Fruit fly (Drosophila melanogaster) whole organism, embryonic: ENCODE data around the gene CG1024.

Source experiments
- Adf1 ChIP-seq: fragments of 200-800 bp; sonication (Bioruptor generic); IDR thresholded peaks from 2 replicates; pipeline ENCODE4 v1.3.6; 2022; ENCODE audit warnings: missing biosample characterization, missing genetic modification characterization
- CG1024 ChIP-seq: fragments of 200-800 bp; sonication (Bioruptor generic); IDR thresholded peaks from 2 replicates; pipeline ENCODE4 v1.3.6; 2022; ENCODE audit warnings: missing biosample characterization, missing genetic modification characterization
- CG10654 ChIP-seq: fragments of 200-800 bp; sonication (Bioruptor generic); optimal IDR thresholded peaks from 2 replicates; lab custom pipeline; 2016; ENCODE audit warnings: missing biosample characterization, missing genetic modification characterization
- CG10959 ChIP-seq: fragments of 200-800 bp; sonication (Bioruptor generic); IDR thresholded peaks from 2 replicates; pipeline ENCODE4 v1.3.6; 2022; ENCODE audit warnings: missing biosample characterization, missing genetic modification characterization
- CG10979 ChIP-seq: fragments of 200-800 bp; sonication (Bioruptor generic); optimal IDR thresholded peaks from 2 replicates; lab custom pipeline; 2018; ENCODE audit warnings: missing biosample characterization, mild to moderate bottlenecking, missing genetic modification characterization, moderate library complexity
- CG11093 ChIP-seq: fragments of 200-800 bp; sonication (Bioruptor generic); IDR thresholded peaks from 3 replicates; pipeline ENCODE4 v1.3.6; 2022; ENCODE audit warnings: missing biosample characterization, missing genetic modification characterization
- CG11398 ChIP-seq: fragments of 200-800 bp; sonication (Bioruptor generic); optimal IDR thresholded peaks from 2 replicates; lab custom pipeline; 2016; ENCODE audit warnings: missing biosample characterization, missing genetic modification characterization
- CG11696 ChIP-seq: fragments of 200-800 bp; sonication (Bioruptor generic); IDR thresholded peaks from 2 replicates; pipeline ENCODE4 v1.3.6; 2022; ENCODE audit warnings: missing biosample characterization, missing genetic modification characterization
- CG13624 ChIP-seq: fragments of 200-800 bp; sonication (Bioruptor generic); optimal IDR thresholded peaks from 2 replicates; lab custom pipeline; 2016; ENCODE audit warnings: missing biosample characterization, missing genetic modification characterization
- CG15479 ChIP-seq: fragments of 200-800 bp; sonication (Bioruptor generic); optimal IDR thresholded peaks from 3 replicates; lab custom pipeline; 2019; ENCODE audit warnings: missing biosample characterization, mild to moderate bottlenecking, missing genetic modification characterization, moderate library complexity
- CG15514 ChIP-seq: fragments of 200-800 bp; sonication (Bioruptor generic); optimal IDR thresholded peaks from 3 replicates; lab custom pipeline; 2017; ENCODE audit warnings: missing biosample characterization, missing genetic modification characterization, mild to moderate bottlenecking, moderate library complexity, missing genetic modification reagents
- CG1603 ChIP-seq: fragments of 200-800 bp; sonication (Bioruptor generic); optimal IDR thresholded peaks from 2 replicates; lab custom pipeline; 2019; ENCODE audit warnings: missing biosample characterization, mild to moderate bottlenecking, missing genetic modification characterization, moderate library complexity
- CG30020 ChIP-seq: fragments of 200-800 bp; optimal IDR thresholded peaks from 2 replicates; lab custom pipeline; 2019; ENCODE audit warnings: missing biosample characterization, mild to moderate bottlenecking, missing genetic modification characterization, moderate library complexity
- CG34224 ChIP-seq: fragments of 200-800 bp; sonication (Bioruptor generic); IDR thresholded peaks from 3 replicates; pipeline ENCODE4 v1.3.6; 2022; ENCODE audit warnings: missing biosample characterization, missing genetic modification characterization; ENCODE audit not compliant: partially characterized antibody
- CG6175 ChIP-seq: fragments of 200-800 bp; sonication (Bioruptor generic); IDR thresholded peaks from 3 replicates; pipeline ENCODE4 v1.3.6; 2022; ENCODE audit warnings: missing biosample characterization, missing genetic modification characterization
- CG6683 ChIP-seq: fragments of 200-800 bp; sonication (Bioruptor generic); optimal IDR thresholded peaks from 2 replicates; lab custom pipeline; 2017; ENCODE audit warnings: missing biosample characterization, mild to moderate bottlenecking, missing genetic modification characterization, missing genetic modification reagents
- CG6791 ChIP-seq: fragments of 200-800 bp; sonication (Bioruptor generic); IDR thresholded peaks from 3 replicates; pipeline ENCODE4 v1.3.6; 2022; ENCODE audit warnings: missing biosample characterization, missing genetic modification characterization; ENCODE audit not compliant: partially characterized antibody
- CG8290 ChIP-seq, 3 experiments: fragments of 200-800 bp; sonication (Bioruptor generic); optimal IDR thresholded peaks; 2 replicates each; lab custom pipeline; 2016 to 2019; ENCODE audit warnings: missing biosample characterization in 3 of 3, missing genetic modification characterization in 3 of 3, mild to moderate bottlenecking in 2 of 3, moderate library complexity in 1 of 3
- D19B ChIP-seq: fragments of 200-800 bp; sonication (Bioruptor generic); optimal IDR thresholded peaks from 2 replicates; lab custom pipeline; 2017; ENCODE audit warnings: missing biosample characterization, mild to moderate bottlenecking, missing genetic modification characterization
- Dref ChIP-seq: fragments of 200-800 bp; sonication (Bioruptor generic); IDR thresholded peaks from 2 replicates; pipeline ENCODE4 v1.3.6; 2022; ENCODE audit warnings: missing biosample characterization, missing genetic modification characterization
- Elba2 ChIP-seq: fragments of 200-800 bp; sonication (Bioruptor generic); optimal IDR thresholded peaks from 3 replicates; lab custom pipeline; 2016; ENCODE audit warnings: missing biosample characterization, missing genetic modification characterization
- Fer1 ChIP-seq: fragments of 200-800 bp; sonication (Bioruptor generic); optimal IDR thresholded peaks from 2 replicates; lab custom pipeline; 2017; ENCODE audit warnings: missing biosample characterization, mild to moderate bottlenecking, missing genetic modification characterization
- HLH54F ChIP-seq: fragments of 200-800 bp; sonication (Bioruptor generic); optimal IDR thresholded peaks from 3 replicates; lab custom pipeline; 2016; ENCODE audit warnings: missing biosample characterization, missing genetic modification characterization
- Hey ChIP-seq: fragments of 200-800 bp; sonication (Bioruptor generic); optimal IDR thresholded peaks from 3 replicates; lab custom pipeline; 2018; ENCODE audit warnings: missing biosample characterization, mild to moderate bottlenecking, missing genetic modification characterization
- HmgZ ChIP-seq: fragments of 200-800 bp; sonication (Bioruptor generic); optimal IDR thresholded peaks from 2 replicates; lab custom pipeline; 2018; ENCODE audit warnings: missing biosample characterization, mild to moderate bottlenecking, missing genetic modification characterization
- Hr78 ChIP-seq, 2 experiments: fragments of 200-800 bp in 1 of 2; fragments of >200 bp in 1 of 2; sonication (Bioruptor generic) in 1 of 2; optimal IDR thresholded peaks; 2 replicates each; lab custom pipeline; 2017 to 2019; ENCODE audit warnings: missing biosample characterization in 2 of 2, missing genetic modification characterization in 2 of 2, mild to moderate bottlenecking in 1 of 2, moderate library complexity in 1 of 2
- Jarid2 ChIP-seq: fragments of 200-800 bp; sonication (Bioruptor generic); optimal IDR thresholded peaks from 3 replicates; lab custom pipeline; 2017; ENCODE audit warnings: mild to moderate bottlenecking, missing biosample characterization, missing genetic modification reagents, missing genetic modification characterization
- Lim3 ChIP-seq: fragments of 200-800 bp; sonication (Bioruptor generic); IDR thresholded peaks from 2 replicates; pipeline ENCODE4 v1.3.6; 2022; ENCODE audit warnings: missing biosample characterization, missing genetic modification characterization
- Mad ChIP-seq: fragments of 200-800 bp; sonication (Bioruptor generic); optimal IDR thresholded peaks from 2 replicates; lab custom pipeline; 2016; ENCODE audit warnings: missing biosample characterization, missing genetic modification characterization
- NFAT ChIP-seq: fragments of 200-800 bp; sonication (Bioruptor generic); IDR thresholded peaks from 2 replicates; pipeline ENCODE4 v1.3.6; 2022; ENCODE audit warnings: missing biosample characterization, missing genetic modification characterization
- NK7.1 ChIP-seq: fragments of 200-800 bp; sonication (Bioruptor generic); optimal IDR thresholded peaks from 3 replicates; lab custom pipeline; 2016; ENCODE audit warnings: missing biosample characterization, missing genetic modification characterization
- NfI ChIP-seq: fragments of 200-800 bp; sonication (Bioruptor generic); optimal IDR thresholded peaks from 3 replicates; lab custom pipeline; 2018; ENCODE audit warnings: missing biosample characterization, mild to moderate bottlenecking, missing genetic modification characterization, moderate library complexity
- Ptx1 ChIP-seq: fragments of 200-800 bp; sonication (Bioruptor generic); IDR thresholded peaks from 2 replicates; pipeline ENCODE4 v1.3.6; 2022; ENCODE audit warnings: missing biosample characterization, missing genetic modification characterization
- Stat92E ChIP-seq, 3 experiments: fragments of >200 bp in 2 of 3; fragments of 200-800 bp in 1 of 3; sonication (Bioruptor generic) in 1 of 3; optimal IDR thresholded peaks; 2 replicates each; lab custom pipeline; 2017 to 2019; ENCODE audit warnings: missing biosample characterization in 3 of 3, missing genetic modification characterization in 3 of 3, mild to moderate bottlenecking in 1 of 3, moderate library complexity in 1 of 3
- Trl ChIP-seq, 3 experiments: fragments of >200 bp in 2 of 3; fragments of 200-800 bp in 1 of 3; sonication (Bioruptor generic) in 1 of 3; optimal IDR thresholded peaks; 2 replicates in 1 of 3; 3 replicates in 2 of 3; lab custom pipeline; 2016 to 2017; ENCODE audit warnings: missing biosample characterization in 1 of 3, missing genetic modification characterization in 1 of 3
- Vsx1 ChIP-seq: fragments of 200-800 bp; sonication (Bioruptor generic); optimal IDR thresholded peaks from 2 replicates; lab custom pipeline; 2017; ENCODE audit warnings: missing biosample characterization, mild to moderate bottlenecking, missing genetic modification characterization, missing genetic modification reagents
- ab ChIP-seq: fragments of 200-800 bp; sonication (Bioruptor generic); optimal IDR thresholded peaks from 2 replicates; lab custom pipeline; 2016; ENCODE audit warnings: missing biosample characterization, missing genetic modification characterization
- caup ChIP-seq: fragments of 200-800 bp; sonication (Bioruptor generic); optimal IDR thresholded peaks from 3 replicates; lab custom pipeline; 2017; ENCODE audit warnings: missing biosample characterization, mild to moderate bottlenecking, missing genetic modification characterization, moderate library complexity; ENCODE audit not compliant: severe bottlenecking
- chm ChIP-seq: fragments of 200-800 bp; sonication (Bioruptor generic); IDR thresholded peaks from 2 replicates; pipeline ENCODE4 v1.3.6; 2022; ENCODE audit warnings: missing biosample characterization, missing genetic modification characterization
- cwo ChIP-seq: fragments of 200-800 bp; sonication (Bioruptor generic); optimal IDR thresholded peaks from 3 replicates; lab custom pipeline; 2017; ENCODE audit warnings: missing biosample characterization, missing genetic modification characterization, mild to moderate bottlenecking, moderate library complexity, missing genetic modification reagents
- dm ChIP-seq: fragments of 200-800 bp; sonication (Bioruptor generic); optimal IDR thresholded peaks from 3 replicates; lab custom pipeline; 2016; ENCODE audit warnings: missing biosample characterization, missing genetic modification characterization
- ems ChIP-seq: fragments of 200-800 bp; sonication (Bioruptor generic); optimal IDR thresholded peaks from 3 replicates; lab custom pipeline; 2016; ENCODE audit warnings: missing biosample characterization, missing genetic modification characterization
- gsb ChIP-seq: fragments of 200-800 bp; sonication (Bioruptor generic); IDR thresholded peaks from 2 replicates; pipeline ENCODE4 v1.3.6; 2022; ENCODE audit warnings: missing biosample characterization, missing genetic modification characterization
- jing ChIP-seq: fragments of 200-800 bp; sonication (Bioruptor generic); optimal IDR thresholded peaks from 2 replicates; lab custom pipeline; 2018; ENCODE audit warnings: missing biosample characterization, mild to moderate bottlenecking, missing genetic modification characterization
- nau ChIP-seq: fragments of 200-800 bp; sonication (Bioruptor generic); optimal IDR thresholded peaks from 3 replicates; lab custom pipeline; 2017; ENCODE audit warnings: missing biosample characterization, mild to moderate bottlenecking, missing genetic modification characterization, missing genetic modification reagents
- nmo ChIP-seq: fragments of 200-800 bp; sonication (Bioruptor generic); optimal IDR thresholded peaks from 2 replicates; lab custom pipeline; 2018; ENCODE audit warnings: missing biosample characterization, mild to moderate bottlenecking, missing genetic modification characterization, moderate library complexity
- pros ChIP-seq: fragments of 200-800 bp; sonication (Bioruptor generic); optimal IDR thresholded peaks from 3 replicates; lab custom pipeline; 2019; ENCODE audit warnings: missing biosample characterization, mild to moderate bottlenecking, missing genetic modification characterization, moderate library complexity

Gene CG1024

DNA sequence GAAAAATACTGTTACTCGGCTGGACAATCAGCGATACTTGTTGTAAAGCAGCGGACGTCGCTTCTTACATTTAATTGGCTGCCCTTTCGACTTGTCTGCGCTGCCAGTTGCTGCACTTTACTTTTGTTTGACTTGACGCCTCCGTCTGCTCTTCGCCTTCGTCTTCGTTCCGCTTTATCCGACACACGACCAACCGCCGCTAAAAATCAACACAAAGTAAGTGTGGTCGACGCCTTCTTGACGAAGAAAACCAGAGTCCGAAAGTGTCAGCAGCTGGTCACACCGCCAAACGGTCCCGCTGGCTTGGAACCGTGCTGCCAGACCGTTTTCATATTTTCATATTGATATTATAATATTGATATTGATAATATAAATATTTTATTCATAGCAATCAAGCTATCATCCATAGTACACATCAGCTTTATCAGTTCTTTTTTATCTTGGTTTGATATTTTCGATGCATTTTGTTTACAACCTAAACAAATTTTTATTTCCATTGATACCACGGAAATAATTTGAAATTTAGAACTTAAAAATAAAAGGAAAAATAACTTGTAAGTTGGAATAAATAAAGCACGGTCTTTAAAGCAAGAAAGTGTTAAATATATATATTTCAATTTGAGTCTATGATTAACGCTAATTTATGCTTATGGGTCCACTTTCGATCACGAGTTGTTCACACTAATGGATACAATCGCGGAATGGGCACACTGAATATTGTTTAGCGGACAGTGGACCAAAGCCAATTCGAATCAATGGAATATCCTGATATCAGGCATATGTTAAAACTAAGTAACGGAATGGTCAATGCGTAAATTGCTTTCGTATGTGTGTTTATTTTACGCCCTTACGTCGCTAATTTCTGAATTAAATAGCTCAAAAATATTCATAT lies 25.8 kb upstream of the CG1024 start, which contains the start of gene Dmtn (continued):
- TF ChIP-seq jing (GFP tag; lab: Kevin White, UChicago) (no peak), ab (GFP tag; lab: Kevin White, UChicago) (no peak), Dref (GFP tag; lab: Robert Waterston, UW) (no peak), Lim3 (GFP tag; lab: Robert Waterston, UW) (no peak), nau (peak; percentile 39), Jarid2 (peak; percentile 95), CG15514 (GFP tag; lab: Kevin White, UChicago) (peak; percentile 34), Ptx1 (GFP tag; lab: Robert Waterston, UW) (no peak), NfI (peak; percentile 3), CG13624 (no peak), CG8290 (GFP tag; optimal IDR thresholded peaks at IDR 0.05; lab: Kevin White, UChicago) (peak; percentile 14), CG8290 (tag; optimal IDR thresholded peaks at IDR 0.05; lab: Kevin White, UChicago) (peak in 1 of 2 experiments; percentile 80), CG11093 (no peak), Adf1 (GFP tag; lab: Robert Waterston, UW) (no peak), Vsx1 (GFP tag; lab: Kevin White, UChicago) (peak; percentile 80), CG10979 (tag; lab: Kevin White, UChicago) (no peak), Mad (GFP tag; lab: Kevin White, UChicago) (no peak), CG10654 (GFP tag; lab: Kevin White, UChicago) (peak; percentile 7), CG11696 (GFP tag; lab: Robert Waterston, UW) (no peak), CG11398 (no peak), CG34224 (GFP tag; lab: Robert Waterston, UW) (no peak), CG1024 (GFP tag; lab: Robert Waterston, UW) (no peak), Hey (no peak), CG1603 (tag; lab: Kevin White, UChicago) (peak; percentile 63), chm (GFP tag; lab: Robert Waterston, UW) (no peak), cwo (no peak), Stat92E (GFP tag; optimal IDR thresholded peaks at IDR 0.05; lab: Kevin White, UChicago) (peak in 1 of 3 experiments; percentile 85), NFAT (GFP tag; lab: Robert Waterston, UW) (no peak), HmgZ (tag; lab: Kevin White, UChicago) (no peak), CG6175 (GFP tag; lab: Robert Waterston, UW) (no peak), CG10959 (GFP tag; lab: Robert Waterston, UW) (no peak), CG6683 (GFP tag; lab: Kevin White, UChicago) (no peak), NK7.1 (no peak), gsb (no peak), dm (peak; percentile 0), HLH54F (GFP tag; lab: Kevin White, UChicago) (no peak), CG30020 (tag; lab: Kevin White, UChicago) (peak; percentile 9), Elba2 (peak; percentile 43), nmo (GFP tag; lab: Kevin White, UChicago) (peak; percentile 47), Fer1 (GFP tag; lab: Kevin White, UChicago) (peak; percentile 39), Trl (optimal IDR thresholded peaks at IDR 0.05; lab: Kevin White, UChicago) (peak in 1 of 2 experiments; percentile 21), Trl (GFP tag; optimal IDR thresholded peaks at IDR 0.05; lab: Kevin White, UChicago) (no peak), ems (peak; percentile 6), pros (GFP tag; lab: Kevin White, UChicago) (peak; percentile 92), CG15479 (GFP tag; lab: Kevin White, UChicago) (no peak), caup (GFP tag; lab: Kevin White, UChicago) (peak; percentile 30), D19B (GFP tag; lab: Kevin White, UChicago) (no peak), Hr78 (GFP tag; optimal IDR thresholded peaks at IDR 0.05; lab: Kevin White, UChicago) (no peak), CG6791 (no peak)
